Fruit fly (Drosophila melanogaster) whole organism, embryonic: ENCODE measurements around the gene CG32767.
A peak's percentile ranks its signal among the peaks of the same experiment; 100 is the strongest.

Experiments used
- C15 ChIP-seq: fragments of 200-800 bp; sonication (Bioruptor generic); IDR thresholded peaks from 3 replicates; pipeline ENCODE4 v1.3.6; 2022; ENCODE audit warnings: missing biosample characterization, missing genetic modification characterization
- CG10431 ChIP-seq: fragments of 200-800 bp; sonication (Bioruptor generic); optimal IDR thresholded peaks from 3 replicates; lab custom pipeline; 2018; ENCODE audit warnings: missing biosample characterization, mild to moderate bottlenecking, missing genetic modification characterization
- CG10462 ChIP-seq: fragments of 200-800 bp; sonication (Bioruptor generic); optimal IDR thresholded peaks from 2 replicates; lab custom pipeline; 2016; ENCODE audit warnings: missing biosample characterization, missing genetic modification characterization
- CG11093 ChIP-seq: fragments of 200-800 bp; sonication (Bioruptor generic); IDR thresholded peaks from 3 replicates; pipeline ENCODE4 v1.3.6; 2022; ENCODE audit warnings: missing biosample characterization, missing genetic modification characterization
- CG11398 ChIP-seq: fragments of 200-800 bp; sonication (Bioruptor generic); optimal IDR thresholded peaks from 2 replicates; lab custom pipeline; 2016; ENCODE audit warnings: missing biosample characterization, missing genetic modification characterization
- CG11560 ChIP-seq: fragments of 200-800 bp; sonication (Bioruptor generic); IDR thresholded peaks from 3 replicates; pipeline ENCODE4 v1.3.6; 2022; ENCODE audit warnings: missing biosample characterization, missing genetic modification characterization
- CG12071 ChIP-seq: fragments of 200-800 bp; sonication (Bioruptor generic); optimal IDR thresholded peaks from 3 replicates; lab custom pipeline; 2018; ENCODE audit warnings: missing biosample characterization, mild to moderate bottlenecking, missing genetic modification characterization
- CG12219 ChIP-seq: fragments of 200-800 bp; sonication (Bioruptor generic); optimal IDR thresholded peaks from 3 replicates; lab custom pipeline; 2018; ENCODE audit warnings: missing biosample characterization, mild to moderate bottlenecking, missing genetic modification characterization
- CG15073 ChIP-seq: fragments of 200-800 bp; sonication (Bioruptor generic); optimal IDR thresholded peaks from 2 replicates; lab custom pipeline; 2016; ENCODE audit warnings: missing biosample characterization, missing genetic modification characterization
- CG15269 ChIP-seq: fragments of 200-800 bp; sonication (Bioruptor generic); optimal IDR thresholded peaks from 2 replicates; lab custom pipeline; 2018; ENCODE audit warnings: missing biosample characterization, mild to moderate bottlenecking, missing genetic modification characterization, moderate library complexity
- CG30020 ChIP-seq: fragments of 200-800 bp; optimal IDR thresholded peaks from 2 replicates; lab custom pipeline; 2019; ENCODE audit warnings: missing biosample characterization, mild to moderate bottlenecking, missing genetic modification characterization, moderate library complexity
- CG30403 ChIP-seq: fragments of 200-800 bp; sonication (Bioruptor generic); optimal IDR thresholded peaks from 3 replicates; lab custom pipeline; 2016; ENCODE audit warnings: missing biosample characterization, missing genetic modification characterization
- CG31365 ChIP-seq: fragments of 200-800 bp; sonication (Bioruptor generic); optimal IDR thresholded peaks from 2 replicates; lab custom pipeline; 2018; ENCODE audit warnings: missing biosample characterization, mild to moderate bottlenecking, missing genetic modification characterization
- CG4424 ChIP-seq: fragments of 200-800 bp; sonication (Bioruptor generic); optimal IDR thresholded peaks from 3 replicates; lab custom pipeline; 2016; ENCODE audit warnings: missing biosample characterization, missing genetic modification characterization
- CG6689 ChIP-seq: fragments of 200-800 bp; sonication (Bioruptor generic); IDR thresholded peaks from 2 replicates; pipeline ENCODE4 v1.3.6; 2022; ENCODE audit warnings: missing biosample characterization, missing genetic modification characterization
- CG6791 ChIP-seq: fragments of 200-800 bp; sonication (Bioruptor generic); IDR thresholded peaks from 3 replicates; pipeline ENCODE4 v1.3.6; 2022; ENCODE audit warnings: missing biosample characterization, missing genetic modification characterization; ENCODE audit not compliant: partially characterized antibody
- CG7786 ChIP-seq: fragments of 200-800 bp; sonication (Bioruptor generic); optimal IDR thresholded peaks from 2 replicates; lab custom pipeline; 2016; ENCODE audit warnings: missing biosample characterization, missing genetic modification characterization
- CG7839 ChIP-seq: fragments of 200-800 bp; sonication (Bioruptor generic); optimal IDR thresholded peaks from 3 replicates; lab custom pipeline; 2018; ENCODE audit warnings: missing biosample characterization, mild to moderate bottlenecking, missing genetic modification characterization, moderate library complexity
- CG8478 ChIP-seq: fragments of >200 bp; optimal IDR thresholded peaks from 2 replicates; lab custom pipeline; 2018
- CG9215 ChIP-seq: fragments of 200-800 bp; sonication (Bioruptor generic); IDR thresholded peaks from 2 replicates; pipeline ENCODE4 v1.3.6; 2022; ENCODE audit warnings: missing biosample characterization, missing genetic modification characterization
- CG9727 ChIP-seq: fragments of 200-800 bp; sonication (Bioruptor generic); optimal IDR thresholded peaks from 3 replicates; lab custom pipeline; 2017; ENCODE audit warnings: missing biosample characterization, mild to moderate bottlenecking, missing genetic modification characterization
- CoRest ChIP-seq: fragments of 200-800 bp; sonication (Bioruptor generic); optimal IDR thresholded peaks from 3 replicates; lab custom pipeline; 2018; ENCODE audit warnings: missing biosample characterization, mild to moderate bottlenecking, missing genetic modification characterization, moderate library complexity
- Drgx ChIP-seq: fragments of 200-800 bp; sonication (Bioruptor generic); IDR thresholded peaks from 2 replicates; pipeline ENCODE4 v1.3.6; 2022; ENCODE audit warnings: missing biosample characterization, missing genetic modification characterization
- E2f1 ChIP-seq: fragments of 200-800 bp; sonication (Bioruptor generic); IDR thresholded peaks from 2 replicates; pipeline ENCODE4 v1.3.6; 2022; ENCODE audit warnings: missing biosample characterization, missing genetic modification characterization
- Ets97D ChIP-seq: fragments of 200-800 bp; sonication (Bioruptor generic); optimal IDR thresholded peaks from 3 replicates; lab custom pipeline; 2016; ENCODE audit warnings: missing biosample characterization, missing genetic modification characterization
- Fer2 ChIP-seq: fragments of 200-800 bp; sonication (Bioruptor generic); optimal IDR thresholded peaks from 2 replicates; lab custom pipeline; 2018; ENCODE audit warnings: missing biosample characterization, mild to moderate bottlenecking, missing genetic modification characterization, moderate library complexity
- H15 ChIP-seq: fragments of 200-800 bp; sonication (Bioruptor generic); IDR thresholded peaks from 3 replicates; pipeline ENCODE4 v1.3.6; 2022; ENCODE audit warnings: missing biosample characterization, missing genetic modification characterization
- Hr3 ChIP-seq: fragments of 200-800 bp; sonication (Bioruptor generic); optimal IDR thresholded peaks from 3 replicates; lab custom pipeline; 2016; ENCODE audit warnings: missing biosample characterization, missing genetic modification characterization
- MTF-1 ChIP-seq: fragments of 200-800 bp; sonication (Bioruptor generic); optimal IDR thresholded peaks from 2 replicates; lab custom pipeline; 2018; ENCODE audit warnings: missing biosample characterization, mild to moderate bottlenecking, missing genetic modification characterization, borderline replicate concordance
- NfI ChIP-seq: fragments of 200-800 bp; sonication (Bioruptor generic); optimal IDR thresholded peaks from 3 replicates; lab custom pipeline; 2018; ENCODE audit warnings: missing biosample characterization, mild to moderate bottlenecking, missing genetic modification characterization, moderate library complexity
- Opbp ChIP-seq: fragments of 200-800 bp; sonication (Bioruptor generic); IDR thresholded peaks from 3 replicates; pipeline ENCODE4 v1.3.6; 2022; ENCODE audit warnings: missing biosample characterization, missing genetic modification characterization; ENCODE audit not compliant: partially characterized antibody
- Xrp1 ChIP-seq: fragments of 200-800 bp; sonication (Bioruptor generic); IDR thresholded peaks from 2 replicates; pipeline ENCODE4 v1.3.6; 2022; ENCODE audit warnings: missing biosample characterization, missing genetic modification characterization
- bcd ChIP-seq: fragments of 200-800 bp; sonication (Bioruptor generic); optimal IDR thresholded peaks from 2 replicates; lab custom pipeline; 2017; ENCODE audit warnings: missing biosample characterization, mild to moderate bottlenecking, missing genetic modification characterization
- bigmax ChIP-seq: fragments of 200-800 bp; sonication (Bioruptor generic); optimal IDR thresholded peaks from 2 replicates; lab custom pipeline; 2018; ENCODE audit warnings: missing biosample characterization, mild to moderate bottlenecking, missing genetic modification characterization
- corto ChIP-seq: fragments of 200-800 bp; sonication (Bioruptor generic); optimal IDR thresholded peaks from 2 replicates; lab custom pipeline; 2016; ENCODE audit warnings: missing biosample characterization, mild to moderate bottlenecking, missing genetic modification characterization, moderate library complexity
- ewg ChIP-seq: fragments of 200-800 bp; sonication (Bioruptor generic); optimal IDR thresholded peaks from 3 replicates; lab custom pipeline; 2017; ENCODE audit warnings: mild to moderate bottlenecking, missing biosample characterization, missing genetic modification reagents, missing genetic modification characterization
- inv ChIP-seq: fragments of 200-800 bp; sonication (Bioruptor generic); IDR thresholded peaks from 2 replicates; pipeline ENCODE4 v1.3.6; 2022; ENCODE audit warnings: missing biosample characterization, missing genetic modification characterization; ENCODE audit not compliant: partially characterized antibody
- klu ChIP-seq: fragments of 200-800 bp; sonication (Bioruptor generic); IDR thresholded peaks from 2 replicates; pipeline ENCODE4 v1.3.6; 2022; ENCODE audit warnings: missing biosample characterization, missing genetic modification characterization
- lmd ChIP-seq: fragments of 200-800 bp; sonication (Bioruptor generic); IDR thresholded peaks from 2 replicates; pipeline ENCODE4 v1.3.6; 2022; ENCODE audit warnings: missing biosample characterization, missing genetic modification characterization
- odd ChIP-seq: fragments of 200-800 bp; sonication (Bioruptor generic); optimal IDR thresholded peaks from 2 replicates; lab custom pipeline; 2017; ENCODE audit warnings: missing biosample characterization, mild to moderate bottlenecking, missing genetic modification characterization
- pho ChIP-seq: fragments of 200-800 bp; sonication (Bioruptor generic); optimal IDR thresholded peaks from 2 replicates; lab custom pipeline; 2016; ENCODE audit warnings: missing biosample characterization, missing genetic modification characterization
- pum ChIP-seq: fragments of 200-800 bp; sonication (Bioruptor generic); optimal IDR thresholded peaks from 2 replicates; lab custom pipeline; 2016; ENCODE audit warnings: missing biosample characterization, missing genetic modification characterization
- row ChIP-seq: fragments of 200-800 bp; sonication (Bioruptor generic); IDR thresholded peaks from 3 replicates; pipeline ENCODE4 v1.3.6; 2022; ENCODE audit warnings: missing biosample characterization, missing genetic modification characterization
- sens-2 ChIP-seq: fragments of 200-800 bp; sonication (Bioruptor generic); IDR thresholded peaks from 2 replicates; pipeline ENCODE4 v1.3.6; 2022; ENCODE audit warnings: missing biosample characterization, missing genetic modification characterization
- slou ChIP-seq: fragments of 200-800 bp; sonication (Bioruptor generic); optimal IDR thresholded peaks from 3 replicates; lab custom pipeline; 2016; ENCODE audit warnings: missing biosample characterization, missing genetic modification characterization
- sug ChIP-seq: fragments of 200-800 bp; optimal IDR thresholded peaks from 2 replicates; lab custom pipeline; 2019; ENCODE audit warnings: missing biosample characterization, mild to moderate bottlenecking, missing genetic modification characterization, moderate library complexity
- tgo ChIP-seq: fragments of 200-800 bp; sonication (Bioruptor generic); IDR thresholded peaks from 3 replicates; pipeline ENCODE4 v1.3.6; 2022; ENCODE audit warnings: missing biosample characterization, missing genetic modification characterization
- tin ChIP-seq: fragments of 200-800 bp; sonication (Bioruptor generic); optimal IDR thresholded peaks from 3 replicates; lab custom pipeline; 2016; ENCODE audit warnings: missing biosample characterization, missing genetic modification characterization
- tna ChIP-seq: fragments of 200-800 bp; sonication (Bioruptor generic); IDR thresholded peaks from 2 replicates; pipeline ENCODE4 v1.3.6; 2022; ENCODE audit warnings: missing biosample characterization, missing genetic modification characterization; ENCODE audit not compliant: partially characterized antibody
- zfh2 ChIP-seq: fragments of 200-800 bp; sonication (Bioruptor generic); optimal IDR thresholded peaks from 2 replicates; lab custom pipeline; 2016; ENCODE audit warnings: missing biosample characterization, missing genetic modification characterization

The CG32767 gene

dm6 chrX:5046256-5046894 is 38.2 kb downstream of the CG32767 start (continued):
- TF ChIP-seq E2f1 (GFP tag; lab: Robert Waterston, UW), result peak; percentile 71
- TF ChIP-seq CG7839, result peak; percentile 86
- no peak for TF ChIP-seq CG10462 (GFP tag; lab: Kevin White, UChicago)
- no peak for TF ChIP-seq tna (GFP tag; lab: Robert Waterston, UW)
- no peak for TF ChIP-seq CG8478 (lab: Kevin White, UChicago)
- no peak for TF ChIP-seq CG11398 (GFP tag; lab: Kevin White, UChicago)
- peak; percentile 69 for TF ChIP-seq pum
- peak; percentile 60 for TF ChIP-seq CG12219
- TF ChIP-seq NfI, result peak; percentile 69
- peak; percentile 45 for TF ChIP-seq zfh2 (GFP tag; lab: Kevin White, UChicago)
- no peak for TF ChIP-seq CG15073 (GFP tag; lab: Kevin White, UChicago)
- TF ChIP-seq CG4424, result peak; percentile 82
- TF ChIP-seq odd (GFP tag; lab: Kevin White, UChicago), result peak; percentile 67
- TF ChIP-seq lmd, result peak; percentile 77
- TF ChIP-seq CG11560 (tag; lab: Robert Waterston, UW), result no peak
- TF ChIP-seq CG30020 (tag; lab: Kevin White, UChicago), result peak; percentile 14
- TF ChIP-seq Fer2 (tag; lab: Kevin White, UChicago), result peak; percentile 39
- TF ChIP-seq C15 (GFP tag; lab: Robert Waterston, UW), result no peak
- peak; percentile 31; the same call in 1 of the 2 replicates for TF ChIP-seq klu (GFP tag; lab: Robert Waterston, UW)
- peak; percentile 36 for TF ChIP-seq CG12071
- peak; percentile 84 for TF ChIP-seq CG30403 (GFP tag; lab: Kevin White, UChicago)
- TF ChIP-seq bcd (GFP tag; lab: Kevin White, UChicago), result peak; percentile 75
- TF ChIP-seq inv (GFP tag; lab: Robert Waterston, UW), result no peak
- TF ChIP-seq corto (GFP tag; lab: Kevin White, UChicago), result peak; percentile 79
- TF ChIP-seq CG7786, result peak; percentile 48
- no peak for TF ChIP-seq CG6791
- peak; percentile 84 for TF ChIP-seq CG15269 (tag; lab: Kevin White, UChicago)
- TF ChIP-seq Hr3 (GFP tag; lab: Kevin White, UChicago), result peak; percentile 73
- TF ChIP-seq tin (GFP tag; lab: Kevin White, UChicago), result peak; percentile 76
- peak; percentile 51 for TF ChIP-seq sug
- TF ChIP-seq sens-2, result 0 out of 2 replicates have a peak, but pooled peaks have one; percentile 34
- peak; percentile 89 for TF ChIP-seq CG9727
- peak; percentile 89 for TF ChIP-seq row (GFP tag; lab: Robert Waterston, UW)
- TF ChIP-seq CoRest, result peak; percentile 85
- TF ChIP-seq MTF-1, result peak; percentile 38
- no peak for TF ChIP-seq CG11093 (GFP tag; lab: Robert Waterston, UW)
- TF ChIP-seq Ets97D (GFP tag; lab: Kevin White, UChicago), result peak; percentile 9
- no peak for TF ChIP-seq CG31365 (tag; lab: Kevin White, UChicago)
- TF ChIP-seq Opbp (GFP tag; lab: Robert Waterston, UW), result no peak
- no peak for TF ChIP-seq CG10431 (GFP tag; lab: Kevin White, UChicago)
- peak; percentile 89 for TF ChIP-seq CG6689 (GFP tag; lab: Robert Waterston, UW)
- peak; percentile 78; the same call in 2 of the 3 replicates for TF ChIP-seq H15
- TF ChIP-seq CG9215 (GFP tag; lab: Robert Waterston, UW), result peak; percentile 55
- TF ChIP-seq Xrp1 (GFP tag; lab: Robert Waterston, UW), result peak; percentile 90
- peak; percentile 51 for TF ChIP-seq pho (GFP tag; lab: Kevin White, UChicago)
- no peak for TF ChIP-seq bigmax (GFP tag; lab: Kevin White, UChicago)
- peak; percentile 4 for TF ChIP-seq slou (GFP tag; lab: Kevin White, UChicago)
- TF ChIP-seq ewg, result peak; percentile 56
- peak; percentile 87 for TF ChIP-seq Drgx (GFP tag; lab: Robert Waterston, UW)
- peak; percentile 85 for TF ChIP-seq tgo (GFP tag; lab: Robert Waterston, UW)
